Worm (Caenorhabditis elegans): ENCODE results near the gene str-161.

Gene str-161

ce11 chrIV:4903961-4904360 lies at the start of gene str-161:
str-161 (minus strand) TSS chrIV:4904061.
- TF ChIP-seq nhr-90 (tag; optimal IDR thresholded peaks at IDR 0.05; ENCODE audit: poor library complexity) (no peak), fkh-4 (tag; optimal IDR thresholded peaks at IDR 0.05; ENCODE audit: borderline replicate concordance) (no peak), nhr-11 (tag; optimal IDR thresholded peaks at IDR 0.05) (no peak), efl-1 (optimal IDR thresholded peaks at IDR 0.05) (no peak), efl-1 (GFP tag; optimal IDR thresholded peaks at IDR 0.05 in 1 of 2) (peak in 1 of 2 experiments; percentile 48)

DNA sequence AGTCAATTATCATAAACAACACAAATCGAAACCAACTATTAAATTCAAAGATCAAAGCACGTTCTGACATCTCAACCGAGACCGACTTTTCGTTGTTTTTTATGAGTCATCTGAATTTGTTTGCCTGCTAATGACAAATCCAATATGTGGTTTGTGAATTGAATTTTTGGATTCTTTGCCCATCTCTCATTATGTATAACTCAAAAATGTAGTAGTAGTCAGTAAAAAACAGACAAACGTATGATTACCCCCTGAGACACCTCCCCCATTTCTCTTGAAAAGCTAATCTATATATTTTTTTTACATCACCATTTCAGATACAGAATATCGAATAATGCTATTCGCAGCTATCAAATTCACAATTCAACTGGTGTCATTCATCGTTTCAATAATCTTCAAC lies 41.9 kb upstream of the str-161 start, which contains the start of gene str-169:
Gene str-169, plus strand, starts transcription at position 301 of the 400 bp plus-strand sequence.
- TF ChIP-seq efl-3 (GFP tag; optimal IDR thresholded peaks at IDR 0.05) (no peak), fkh-8 (tag; optimal IDR thresholded peaks at IDR 0.05) (peak; percentile 17)

ce11 chrIV:4941681-4942080 lies 37.8 kb upstream of the str-161 start, which contains the start of gene Y9C9A.5:
Y9C9A.5 (plus strand) TSS chrIV:4941981.
- TF ChIP-seq lin-15B (tag; optimal IDR thresholded peaks at IDR 0.05) (no peak), nhr-85 (tag) (no peak)

DNA sequence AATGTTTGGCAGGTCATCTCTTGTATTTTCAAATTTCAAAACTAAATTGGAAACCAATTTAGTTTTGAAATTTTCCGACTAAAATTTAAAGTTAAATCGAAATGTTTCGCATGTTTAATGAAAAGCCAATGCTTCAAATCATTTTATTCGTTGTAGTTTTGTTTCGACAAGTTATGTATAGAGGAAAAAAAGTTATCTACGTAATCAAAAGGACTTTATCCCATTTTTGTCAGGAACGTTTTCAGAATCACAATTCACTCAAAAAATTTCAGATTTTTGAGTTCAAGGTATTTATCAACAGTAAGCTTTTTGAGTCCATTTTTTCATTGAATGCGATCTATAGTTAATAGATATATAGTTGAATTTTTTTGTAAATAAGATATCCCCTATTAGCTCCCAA lies 34.8 kb upstream of the str-161 start, which contains the start of gene str-168:
Gene str-168, plus strand, starts transcription at position 301 of the 400 bp plus-strand sequence.
- no peak for TF ChIP-seq mef-2 (tag; optimal IDR thresholded peaks at IDR 0.05)
- no peak for TF ChIP-seq nhr-47 (tag; optimal IDR thresholded peaks at IDR 0.05)
- TF ChIP-seq isw-1 (GFP tag; IDR thresholded peaks at IDR 0.05): no peak
- TF ChIP-seq nhr-20 (tag; optimal IDR thresholded peaks at IDR 0.05): no peak
- TF ChIP-seq hpl-2 (GFP tag; optimal IDR thresholded peaks at IDR 0.05): no peak
- TF ChIP-seq unc-98 (GFP tag; IDR thresholded peaks at IDR 0.05): no peak
- TF ChIP-seq zag-1 (tag; optimal IDR thresholded peaks at IDR 0.05): no peak
- TF ChIP-seq ceh-82 (tag; optimal IDR thresholded peaks at IDR 0.05): no peak
- TF ChIP-seq unc-130 (tag; optimal IDR thresholded peaks at IDR 0.05): no peak
- no peak for TF ChIP-seq aha-1 (tag; optimal IDR thresholded peaks at IDR 0.05)
- no peak for TF ChIP-seq sox-4 (tag; optimal IDR thresholded peaks at IDR 0.05)
- no peak for TF ChIP-seq ceh-90 (tag; optimal IDR thresholded peaks at IDR 0.05)
- no peak for TF ChIP-seq swsn-7 (tag; optimal IDR thresholded peaks at IDR 0.05)
- TF ChIP-seq sptf-1 (tag; optimal IDR thresholded peaks at IDR 0.05): no peak
- no peak for TF ChIP-seq skn-1 (tag; optimal IDR thresholded peaks at IDR 0.05)
- no peak for TF ChIP-seq elt-2 (tag; optimal IDR thresholded peaks at IDR 0.05)

ce11 chrIV:4937647-4938046 lies 33.8 kb upstream of the str-161 start, which contains the start of gene fbxa-86:
fbxa-86 (minus strand) TSS chrIV:4938013.
- TF ChIP-seq snpc-4 (tag; optimal IDR thresholded peaks at IDR 0.05): no peak
- peak; percentile 56 for TF ChIP-seq elt-2 (tag; optimal IDR thresholded peaks at IDR 0.05)

ce11 chrIV:4934103-4934502 lies 30.2 kb upstream of the str-161 start, which contains the start of gene str-153:
str-153 (plus strand) TSS chrIV:4934403.
- no peak for TF ChIP-seq vab-15 (tag; optimal IDR thresholded peaks at IDR 0.05)
- no peak for TF ChIP-seq unc-62 (GFP tag; optimal IDR thresholded peaks at IDR 0.05)
- no peak for TF ChIP-seq mep-1 (tag; optimal IDR thresholded peaks at IDR 0.05)
- no peak for TF ChIP-seq jun-1 (tag; optimal IDR thresholded peaks at IDR 0.05)
- no peak for TF ChIP-seq lin-13 (GFP tag; optimal IDR thresholded peaks at IDR 0.05)
- TF ChIP-seq zip-4 (GFP tag; optimal IDR thresholded peaks at IDR 0.05): no peak
- no peak for TF ChIP-seq lsy-2 (tag; optimal IDR thresholded peaks at IDR 0.05)
- no peak for TF ChIP-seq pqm-1 (tag; optimal IDR thresholded peaks at IDR 0.05)
- TF ChIP-seq fkh-10 (GFP tag; optimal IDR thresholded peaks at IDR 0.05): no peak
- no peak for TF ChIP-seq isw-1 (GFP tag; IDR thresholded peaks at IDR 0.05)
- TF ChIP-seq snpc-4 (tag; optimal IDR thresholded peaks at IDR 0.05): no peak
- TF ChIP-seq sox-4 (tag; optimal IDR thresholded peaks at IDR 0.05): no peak
- TF ChIP-seq nhr-85 (tag): no peak
- no peak for TF ChIP-seq egl-13 (tag; optimal IDR thresholded peaks at IDR 0.05)
- no peak for TF ChIP-seq lin-15B (tag; optimal IDR thresholded peaks at IDR 0.05)
- TF ChIP-seq snu-23 (GFP tag; optimal IDR thresholded peaks at IDR 0.05): no peak
- no peak for TF ChIP-seq hlh-4 (tag; optimal IDR thresholded peaks at IDR 0.05)
- TF ChIP-seq nhr-11 (tag; optimal IDR thresholded peaks at IDR 0.05): no peak
